Fruit fly (Drosophila melanogaster) ovary, adult (tissue): Measurements from ENCODE around the gene Hsc70-1.

Source experiments
- CG17801 ChIP-seq: fragments of 200-800 bp; optimal IDR thresholded peaks from 2 replicates; lab custom pipeline; 2019; ENCODE audit warnings: missing biosample characterization, mild to moderate bottlenecking, missing genetic modification characterization, moderate library complexity; ENCODE audit not compliant: partially characterized antibody

The Hsc70-1 gene

dm6 chr3L:13973377-13974111 lies at the start of gene Hsc70-1, which contains the start of gene CG13738:
Gene Hsc70-1, plus strand, starts transcription at chr3L:13974061.
Gene CG13738, minus strand, starts transcription at chr3L:13973477.
- no peak for TF ChIP-seq CG17801 (GFP tag; lab: Kevin White, UChicago)

- no peak for TF ChIP-seq CG17801 (GFP tag; lab: Kevin White, UChicago)
Observed at dm6 chr3L:13924646-13925045, 49.2 kb upstream of the Hsc70-1 start.

dm6 chr3L:13925117-13925726 lies 48.6 kb upstream of the Hsc70-1 start, which contains the start of gene Rgl:
Gene Rgl, minus strand, starts transcription at chr3L:13925335.
- TF ChIP-seq CG17801 (GFP tag; lab: Kevin White, UChicago) = peak; percentile 1

- no peak for TF ChIP-seq CG17801 (GFP tag; lab: Kevin White, UChicago)
Observed at dm6 chr3L:13928769-13929594, 44.9 kb upstream of the Hsc70-1 start, which contains the start of the genes CG8833 and DCTN1-p150. Gene CG8833, minus strand, starts transcription at chr3L:13929000. Gene DCTN1-p150, plus strand, starts transcription at chr3L:13929387.

dm6 chr3L:13934902-13935301 lies 39.0 kb upstream of the Hsc70-1 start:
- no peak for TF ChIP-seq CG17801 (GFP tag; lab: Kevin White, UChicago)

- TF ChIP-seq CG17801 (GFP tag; lab: Kevin White, UChicago) = no peak
Observed at dm6 chr3L:13936771-13937170, 37.1 kb upstream of the Hsc70-1 start.

dm6 chr3L:13938470-13939150 lies 35.3 kb upstream of the Hsc70-1 start:
- TF ChIP-seq CG17801 (GFP tag; lab: Kevin White, UChicago) = peak; percentile 86

- no peak for TF ChIP-seq CG17801 (GFP tag; lab: Kevin White, UChicago)
Observed at dm6 chr3L:13939151-13939499, 34.7 kb upstream of the Hsc70-1 start, which contains the start of gene CG32137. Gene CG32137, plus strand, starts transcription at chr3L:13939250.

- peak; percentile 2 for TF ChIP-seq CG17801 (GFP tag; lab: Kevin White, UChicago)
Observed at dm6 chr3L:13946003-13946402, 27.9 kb upstream of the Hsc70-1 start.

dm6 chr3L:13949440-13950066 lies 24.3 kb upstream of the Hsc70-1 start:
- no peak for TF ChIP-seq CG17801 (GFP tag; lab: Kevin White, UChicago)

dm6 chr3L:13951564-13951963 lies 22.3 kb upstream of the Hsc70-1 start:
- TF ChIP-seq CG17801 (GFP tag; lab: Kevin White, UChicago) = no peak

- peak; percentile 11 for TF ChIP-seq CG17801 (GFP tag; lab: Kevin White, UChicago)
Observed at dm6 chr3L:13952484-13953048, 21.3 kb upstream of the Hsc70-1 start.

dm6 chr3L:13956667-13957066 lies 17.2 kb upstream of the Hsc70-1 start:
- TF ChIP-seq CG17801 (GFP tag; lab: Kevin White, UChicago) = no peak

dm6 chr3L:13957212-13957668 lies 16.6 kb upstream of the Hsc70-1 start:
- no peak for TF ChIP-seq CG17801 (GFP tag; lab: Kevin White, UChicago)
